Worm (Caenorhabditis elegans): ENCODE data around the gene T21H3.5.

ce11 chrV:1152736-1153135 is 11.4 kb downstream of the T21H3.5 start:
- TF ChIP-seq him-1 (tag; optimal IDR thresholded peaks at IDR 0.05) (no peak), W03F9.2 (tag; optimal IDR thresholded peaks at IDR 0.05) (no peak)
